Fruit fly (Drosophila melanogaster) whole organism, prepupa: ENCODE results near the gene CG45493.
"Not testable (repeated sequence)": the region's sequence is repeated elsewhere in the genome, so short reads cannot be mapped to it uniquely, and the experiment has no call there.

Experiments
- CG6163 ChIP-seq: fragments of 200-800 bp; sonication (Bioruptor generic); IDR thresholded peaks from 3 replicates; pipeline ENCODE4 v1.3.6; 2022; ENCODE audit warnings: missing biosample characterization, missing genetic modification characterization
- Gug ChIP-seq: fragments of 200-800 bp; sonication (Bioruptor generic); IDR thresholded peaks from 2 replicates; pipeline ENCODE4 v1.3.6; 2022; ENCODE audit warnings: missing biosample characterization, missing genetic modification characterization
- Hr4 ChIP-seq: fragments of 200-800 bp; sonication (Bioruptor generic); optimal IDR thresholded peaks from 3 replicates; lab custom pipeline; 2016; ENCODE audit warnings: missing biosample characterization, missing genetic modification characterization
- lz ChIP-seq: fragments of 200-800 bp; sonication (Bioruptor generic); optimal IDR thresholded peaks from 3 replicates; lab custom pipeline; 2016; ENCODE audit warnings: missing biosample characterization, missing genetic modification characterization

DNA sequence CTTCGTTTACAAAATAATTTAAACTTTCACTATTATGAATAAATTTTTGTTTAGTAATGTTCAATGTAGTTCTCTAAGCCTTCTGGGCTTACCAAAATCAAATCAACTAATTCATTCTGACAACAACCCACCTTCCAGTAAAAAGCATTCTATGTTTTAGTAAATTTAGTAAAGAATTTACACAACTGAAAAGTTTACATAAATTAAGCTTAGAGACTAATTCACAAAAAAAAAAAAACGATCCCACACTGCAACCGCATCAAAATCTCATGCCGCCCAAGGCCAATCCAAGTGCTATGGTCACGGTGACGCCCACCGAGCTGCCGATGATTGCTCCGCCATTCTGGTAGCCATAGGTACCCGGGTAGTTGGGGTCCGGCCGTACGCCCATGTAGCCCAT lies 28.3 kb downstream of the CG45493 start, which contains the start of gene CG45488:
- TF ChIP-seq Gug; lz; Hr4 (GFP tag; lab: Kevin White, UChicago); CG6163 (GFP tag; lab: Robert Waterston, UW): not testable (repeated sequence)
